Worm (Caenorhabditis elegans) whole organism, L2 larva: ENCODE measurements around the gene R10E9.3.

Source experiments
- ama-1 ChIP-seq: fragments of 150-350 bp; optimal IDR thresholded peaks from 2 replicates; lab custom pipeline; 2018; ENCODE audit warnings: inconsistent platforms
- blmp-1 ChIP-seq: sonication (generic microtip); optimal IDR thresholded peaks from 2 replicates; lab custom pipeline; 2017; ENCODE audit warnings: missing genetic modification characterization, mild to moderate bottlenecking, missing compliant biosample characterization, antibody characterized with exemption, moderate library complexity; ENCODE audit not compliant: insufficient read depth
- ceh-16 ChIP-seq: fragments of 150-350 bp; optimal IDR thresholded peaks from 2 replicates; lab custom pipeline; 2014; ENCODE audit warnings: missing biosample characterization, missing genetic modification characterization
- ceh-82 ChIP-seq: fragments of 150-350 bp; optimal IDR thresholded peaks from 2 replicates; lab custom pipeline; 2014; ENCODE audit warnings: missing biosample characterization, missing genetic modification characterization
- elt-1 ChIP-seq: fragments of 150-350 bp; optimal IDR thresholded peaks from 2 replicates; lab custom pipeline; 2014; ENCODE audit warnings: missing biosample characterization, missing genetic modification characterization
- fos-1 ChIP-seq: fragments of 150-350 bp; optimal IDR thresholded peaks from 2 replicates; lab custom pipeline; 2014; ENCODE audit warnings: missing biosample characterization, missing genetic modification characterization
- lin-11 ChIP-seq: fragments of 150-350 bp; sonication (generic microtip); optimal IDR thresholded peaks from 2 replicates; lab custom pipeline; 2014; ENCODE audit warnings: missing biosample characterization, missing genetic modification characterization, inconsistent platforms, mixed read lengths
- nhr-237 ChIP-seq: fragments of 150-350 bp; optimal IDR thresholded peaks from 2 replicates; lab custom pipeline; 2014; ENCODE audit warnings: missing biosample characterization, missing genetic modification characterization
- nhr-25 ChIP-seq: fragments of 150-350 bp; sonication (generic microtip); optimal IDR thresholded peaks from 3 replicates; lab custom pipeline; 2014; ENCODE audit warnings: missing biosample characterization, missing genetic modification characterization
- nhr-77 ChIP-seq: fragments of 150-350 bp; optimal IDR thresholded peaks from 2 replicates; lab custom pipeline; 2014; ENCODE audit warnings: missing biosample characterization, missing genetic modification characterization
- skn-1 ChIP-seq: sonication (generic microtip); optimal IDR thresholded peaks from 2 replicates; lab custom pipeline; 2017; ENCODE audit warnings: missing biosample characterization, missing genetic modification characterization
- unc-39 ChIP-seq: fragments of 150-350 bp; optimal IDR thresholded peaks from 2 replicates; lab custom pipeline; 2014; ENCODE audit warnings: missing biosample characterization, missing genetic modification characterization
- unc-62 ChIP-seq: fragments of 150-350 bp; optimal IDR thresholded peaks from 2 replicates; lab custom pipeline; 2014; ENCODE audit warnings: missing biosample characterization, missing genetic modification reagents, missing genetic modification characterization
- ztf-11 ChIP-seq: sonication (generic microtip); optimal IDR thresholded peaks from 2 replicates; lab custom pipeline; 2017; ENCODE audit warnings: missing biosample characterization, missing genetic modification characterization

DNA sequence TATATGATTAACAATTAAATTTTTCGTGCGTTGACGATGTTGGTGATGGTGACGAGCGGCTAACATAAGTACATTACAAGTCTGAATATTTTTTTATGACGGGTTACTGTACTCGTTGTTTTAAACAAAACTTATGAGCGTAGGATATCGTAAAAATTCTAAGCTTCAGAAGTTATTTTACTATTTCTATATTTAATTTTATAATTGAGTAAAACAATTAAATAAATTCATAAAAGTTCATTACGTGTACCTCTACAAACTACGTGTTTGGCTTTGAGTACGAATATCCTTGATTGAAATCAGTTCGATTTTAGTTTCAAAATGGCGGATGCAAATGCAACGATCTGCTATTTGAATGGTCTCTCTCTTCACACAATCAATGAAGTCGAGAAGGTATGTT, 31.9 kb upstream of the R10E9.3 start, which contains the start of gene F37A8.1:
- TF ChIP-seq nhr-25 (tag; lab: Kevin White, UChicago), result no peak
- no peak for TF ChIP-seq unc-62
- no peak for TF ChIP-seq nhr-77 (tag; lab: Kevin White, UChicago)
- TF ChIP-seq fos-1 (tag; lab: Kevin White, UChicago), result no peak
- TF ChIP-seq ama-1 (lab: Kevin White, UChicago), result no peak
- no peak for TF ChIP-seq nhr-237 (tag; lab: Kevin White, UChicago)
- no peak for TF ChIP-seq ztf-11 (tag; lab: Kevin White, UChicago)
- TF ChIP-seq lin-11 (tag; lab: Kevin White, UChicago), result no peak
- TF ChIP-seq unc-39 (tag; lab: Kevin White, UChicago), result no peak
- no peak for TF ChIP-seq elt-1 (tag; lab: Kevin White, UChicago)
- no peak for TF ChIP-seq skn-1 (tag; lab: Kevin White, UChicago)
- no peak for TF ChIP-seq blmp-1 (tag; lab: Kevin White, UChicago)
- TF ChIP-seq ceh-16 (tag; lab: Kevin White, UChicago), result no peak
- no peak for TF ChIP-seq ceh-82
